Worm (Caenorhabditis elegans): ENCODE data around the gene srbc-54.

Gene srbc-54

ce11 chrV:15873762-15874161 lies 40.2 kb upstream of the srbc-54 start (continued):
- peak; percentile 85 for TF ChIP-seq zip-11 (GFP tag; IDR thresholded peaks at IDR 0.05)
- no peak for TF ChIP-seq ZK546.5 (tag; optimal IDR thresholded peaks at IDR 0.05)
- peak; percentile 95 for TF ChIP-seq nhr-41 (GFP tag; IDR thresholded peaks at IDR 0.05)

- TF ChIP-seq F26F4.8 (GFP tag; conservative IDR thresholded peaks at IDR 0.05) (no peak), ceh-32 (tag; optimal IDR thresholded peaks at IDR 0.05; ENCODE audit: poor library complexity) (no peak), snpc-4 (tag; optimal IDR thresholded peaks at IDR 0.05) (no peak), attf-4 (tag; optimal IDR thresholded peaks at IDR 0.05) (no peak), sdz-12 (GFP tag; optimal IDR thresholded peaks at IDR 0.05) (no peak)
Observed at ce11 chrV:15872273-15872672, 38.8 kb upstream of the srbc-54 start, which contains the start of gene str-56. TSS of gene str-56 (plus strand) at chrV:15872573.

- TF ChIP-seq lsy-2 (tag; optimal IDR thresholded peaks at IDR 0.05): no peak
- peak; percentile 18 for TF ChIP-seq aha-1 (tag)
- no peak for TF ChIP-seq ceh-44 (GFP tag; IDR thresholded peaks at IDR 0.05)
- TF ChIP-seq daf-8 (GFP tag; IDR thresholded peaks at IDR 0.05): no peak
Observed at ce11 chrV:15870356-15870755, 36.8 kb upstream of the srbc-54 start, which contains the start of gene str-57. TSS of gene str-57 (plus strand) at chrV:15870656.

ce11 chrV:15867373-15867772 lies 33.9 kb upstream of the srbc-54 start, which contains the start of gene fbxa-197:
TSS of gene fbxa-197 (plus strand) at chrV:15867673.
- no peak for TF ChIP-seq lir-3 (tag; optimal IDR thresholded peaks at IDR 0.05)
- no peak for TF ChIP-seq attf-4 (tag; optimal IDR thresholded peaks at IDR 0.05)
- no peak for TF ChIP-seq pqm-1 (tag; optimal IDR thresholded peaks at IDR 0.05)
- no peak for TF ChIP-seq ctbp-1 (GFP tag; IDR thresholded peaks at IDR 0.05)
- TF ChIP-seq zag-1 (tag; optimal IDR thresholded peaks at IDR 0.05): no peak
- TF ChIP-seq ceh-62 (tag; optimal IDR thresholded peaks at IDR 0.05): no peak
- TF ChIP-seq hlh-11 (tag; optimal IDR thresholded peaks at IDR 0.05): no peak
- no peak for TF ChIP-seq nhr-11 (tag; optimal IDR thresholded peaks at IDR 0.05)
- TF ChIP-seq mep-1 (tag; optimal IDR thresholded peaks at IDR 0.05): no peak
- TF ChIP-seq nhr-25 (tag; optimal IDR thresholded peaks at IDR 0.05; ENCODE audit: borderline replicate concordance, insufficient read depth): no peak
- TF ChIP-seq Y48G9A.11 (GFP tag; IDR thresholded peaks at IDR 0.05): no peak
- TF ChIP-seq arid-1 (GFP tag; conservative IDR thresholded peaks at IDR 0.05): no peak
- TF ChIP-seq gei-8 (GFP tag; optimal IDR thresholded peaks at IDR 0.05): no peak
- no peak for TF ChIP-seq skn-1 (tag; optimal IDR thresholded peaks at IDR 0.05)
- TF ChIP-seq mxl-3 (GFP tag; optimal IDR thresholded peaks at IDR 0.05): no peak
- no peak for TF ChIP-seq egl-27 (tag; optimal IDR thresholded peaks at IDR 0.05)
- no peak for TF ChIP-seq Y5F2A.4 (GFP tag; optimal IDR thresholded peaks at IDR 0.05)
- TF ChIP-seq ceh-20 (GFP tag; IDR thresholded peaks at IDR 0.05): no peak
- no peak for TF ChIP-seq daf-12 (tag; optimal IDR thresholded peaks at IDR 0.05)

- TF ChIP-seq duxl-1 (tag; optimal IDR thresholded peaks at IDR 0.05; ENCODE audit: poor library complexity) (no peak), daf-16 (GFP tag; optimal IDR thresholded peaks at IDR 0.05) (no peak), daf-16 (tag; optimal IDR thresholded peaks at IDR 0.05) (no peak), madf-9 (GFP tag; conservative IDR thresholded peaks at IDR 0.05) (no peak), daf-8 (GFP tag; IDR thresholded peaks at IDR 0.05) (no peak), R02D3.7 (tag; optimal IDR thresholded peaks at IDR 0.05) (no peak), D1046.2 (GFP tag; IDR thresholded peaks at IDR 0.05) (no peak), T20F7.1 (GFP tag; optimal IDR thresholded peaks at IDR 0.05) (no peak), F26F4.8 (GFP tag; conservative IDR thresholded peaks at IDR 0.05) (no peak), gei-8 (GFP tag; optimal IDR thresholded peaks at IDR 0.05) (no peak)
Observed at ce11 chrV:15865839-15866238, 32.3 kb upstream of the srbc-54 start, which contains the start of gene srh-293. TSS of gene srh-293 (plus strand) at chrV:15866139.

Data from whole organism, L4 larva.